Fruit fly (Drosophila melanogaster) whole organism, embryonic: ENCODE data around the gene NPF.

ENCODE experiments used
- Ada2b ChIP-seq: fragments of 200-800 bp; sonication (Bioruptor generic); IDR thresholded peaks from 2 replicates; pipeline ENCODE4 v1.3.6; 2022; ENCODE audit warnings: missing biosample characterization, missing genetic modification characterization
- Atf3 ChIP-seq: fragments of 200-800 bp; sonication (Bioruptor generic); optimal IDR thresholded peaks from 3 replicates; lab custom pipeline; 2016; ENCODE audit warnings: missing biosample characterization, missing genetic modification characterization
- B-H2 ChIP-seq: fragments of 200-800 bp; sonication (Bioruptor generic); optimal IDR thresholded peaks from 2 replicates; lab custom pipeline; 2018; ENCODE audit warnings: missing biosample characterization, mild to moderate bottlenecking, missing genetic modification characterization
- BtbVII ChIP-seq: fragments of 200-800 bp; sonication (Bioruptor generic); optimal IDR thresholded peaks from 3 replicates; lab custom pipeline; 2017; ENCODE audit warnings: missing biosample characterization, mild to moderate bottlenecking, missing genetic modification characterization
- C15 ChIP-seq: fragments of 200-800 bp; sonication (Bioruptor generic); IDR thresholded peaks from 3 replicates; pipeline ENCODE4 v1.3.6; 2022; ENCODE audit warnings: missing biosample characterization, missing genetic modification characterization
- CG10274 ChIP-seq: fragments of 200-800 bp; sonication (Bioruptor generic); optimal IDR thresholded peaks from 3 replicates; lab custom pipeline; 2017; ENCODE audit warnings: missing biosample characterization, mild to moderate bottlenecking, missing genetic modification characterization
- CG10321 ChIP-seq: fragments of 200-800 bp; sonication (Bioruptor generic); IDR thresholded peaks from 2 replicates; pipeline ENCODE4 v1.3.6; 2022; ENCODE audit warnings: missing biosample characterization, missing genetic modification characterization
- CG10543 ChIP-seq: fragments of 200-800 bp; sonication (Bioruptor generic); optimal IDR thresholded peaks from 3 replicates; lab custom pipeline; 2017; ENCODE audit warnings: missing biosample characterization, mild to moderate bottlenecking, missing genetic modification characterization, moderate library complexity
- CG12104 ChIP-seq: fragments of 200-800 bp; sonication (Bioruptor generic); optimal IDR thresholded peaks from 3 replicates; lab custom pipeline; 2016; ENCODE audit warnings: missing biosample characterization, missing genetic modification characterization
- CG12299 ChIP-seq: fragments of 200-800 bp; sonication (Bioruptor generic); optimal IDR thresholded peaks from 2 replicates; lab custom pipeline; 2018; ENCODE audit warnings: missing biosample characterization, mild to moderate bottlenecking, missing genetic modification characterization
- CG13624 ChIP-seq: fragments of 200-800 bp; sonication (Bioruptor generic); optimal IDR thresholded peaks from 2 replicates; lab custom pipeline; 2016; ENCODE audit warnings: missing biosample characterization, missing genetic modification characterization
- CG14050 ChIP-seq: fragments of 200-800 bp; sonication (Bioruptor generic); IDR thresholded peaks from 3 replicates; pipeline ENCODE4 v1.3.6; 2022; ENCODE audit warnings: missing biosample characterization, missing genetic modification characterization
- CG15011 ChIP-seq: fragments of 200-800 bp; sonication (Bioruptor generic); optimal IDR thresholded peaks from 3 replicates; lab custom pipeline; 2018; ENCODE audit warnings: missing biosample characterization, mild to moderate bottlenecking, missing genetic modification characterization
- CG17186 ChIP-seq: fragments of 200-800 bp; sonication (Bioruptor generic); optimal IDR thresholded peaks from 3 replicates; lab custom pipeline; 2017; ENCODE audit warnings: missing biosample characterization, missing genetic modification reagents, missing genetic modification characterization
- CG18599 ChIP-seq: fragments of 200-800 bp; sonication (Bioruptor generic); optimal IDR thresholded peaks from 3 replicates; lab custom pipeline; 2017; ENCODE audit warnings: missing biosample characterization, missing genetic modification characterization, mild to moderate bottlenecking, moderate library complexity, missing genetic modification reagents
- CG3407 ChIP-seq: fragments of 200-800 bp; sonication (Bioruptor generic); optimal IDR thresholded peaks from 2 replicates; lab custom pipeline; 2018; ENCODE audit warnings: missing biosample characterization, mild to moderate bottlenecking, missing genetic modification characterization
- CG34224 ChIP-seq: fragments of 200-800 bp; sonication (Bioruptor generic); IDR thresholded peaks from 3 replicates; pipeline ENCODE4 v1.3.6; 2022; ENCODE audit warnings: missing biosample characterization, missing genetic modification characterization; ENCODE audit not compliant: partially characterized antibody
- CG3847 ChIP-seq: fragments of 200-800 bp; sonication (Bioruptor generic); IDR thresholded peaks from 2 replicates; pipeline ENCODE4 v1.3.6; 2022; ENCODE audit warnings: missing biosample characterization, missing genetic modification characterization
- CG4282 ChIP-seq: fragments of 200-800 bp; sonication (Bioruptor generic); optimal IDR thresholded peaks from 2 replicates; lab custom pipeline; 2016; ENCODE audit warnings: missing biosample characterization, missing genetic modification characterization
- CG4617 ChIP-seq: fragments of 200-800 bp; sonication (Bioruptor generic); optimal IDR thresholded peaks from 3 replicates; lab custom pipeline; 2016; ENCODE audit warnings: missing biosample characterization, missing genetic modification characterization, borderline replicate concordance
- CG4730 ChIP-seq: fragments of 200-800 bp; sonication (Bioruptor generic); IDR thresholded peaks from 2 replicates; pipeline ENCODE4 v1.3.6; 2022; ENCODE audit warnings: missing biosample characterization, missing genetic modification characterization
- CG9437 ChIP-seq: fragments of 200-800 bp; sonication (Bioruptor generic); optimal IDR thresholded peaks from 2 replicates; lab custom pipeline; 2018; ENCODE audit warnings: missing biosample characterization, mild to moderate bottlenecking, missing genetic modification characterization
- CHES-1-like ChIP-seq: fragments of 200-800 bp; sonication (Bioruptor generic); optimal IDR thresholded peaks from 2 replicates; lab custom pipeline; 2016; ENCODE audit warnings: missing biosample characterization, missing genetic modification characterization
- Deaf1 ChIP-seq: fragments of 200-800 bp; optimal IDR thresholded peaks from 3 replicates; lab custom pipeline; 2019; ENCODE audit warnings: missing biosample characterization, mild to moderate bottlenecking, missing genetic modification characterization, moderate library complexity
- GATAe ChIP-seq: fragments of 200-800 bp; sonication (Bioruptor generic); conservative IDR thresholded peaks from 2 replicates; pipeline ENCODE4 v1.3.6; 2022; ENCODE audit warnings: missing biosample characterization, missing genetic modification characterization
- Hey ChIP-seq: fragments of 200-800 bp; sonication (Bioruptor generic); optimal IDR thresholded peaks from 3 replicates; lab custom pipeline; 2018; ENCODE audit warnings: missing biosample characterization, mild to moderate bottlenecking, missing genetic modification characterization
- Poxn ChIP-seq: fragments of 200-800 bp; sonication (Bioruptor generic); IDR thresholded peaks from 2 replicates; pipeline ENCODE4 v1.3.6; 2022; ENCODE audit warnings: missing biosample characterization, missing genetic modification characterization
- Six4 ChIP-seq: fragments of 200-800 bp; sonication (Bioruptor generic); optimal IDR thresholded peaks from 2 replicates; lab custom pipeline; 2016; ENCODE audit warnings: missing biosample characterization, missing genetic modification characterization
- Spps ChIP-seq: fragments of 200-800 bp; sonication (Bioruptor generic); optimal IDR thresholded peaks from 2 replicates; lab custom pipeline; 2018; ENCODE audit warnings: missing biosample characterization, mild to moderate bottlenecking, missing genetic modification characterization
- Sry-β ChIP-seq: fragments of 200-800 bp; sonication (Bioruptor generic); optimal IDR thresholded peaks from 2 replicates; lab custom pipeline; 2018; ENCODE audit warnings: missing biosample characterization, mild to moderate bottlenecking, missing genetic modification characterization, moderate library complexity
- al ChIP-seq: fragments of 200-800 bp; sonication (Bioruptor generic); IDR thresholded peaks from 2 replicates; pipeline ENCODE4 v1.3.6; 2022; ENCODE audit warnings: missing biosample characterization, missing genetic modification characterization
- ara ChIP-seq: fragments of 200-800 bp; sonication (Bioruptor generic); IDR thresholded peaks from 2 replicates; pipeline ENCODE4 v1.3.6; 2022; ENCODE audit warnings: missing biosample characterization, missing genetic modification characterization
- cas ChIP-seq: fragments of 200-800 bp; sonication (Bioruptor generic); IDR thresholded peaks from 2 replicates; pipeline ENCODE4 v1.3.6; 2022; ENCODE audit warnings: missing biosample characterization, missing genetic modification characterization
- corto ChIP-seq: fragments of 200-800 bp; sonication (Bioruptor generic); optimal IDR thresholded peaks from 2 replicates; lab custom pipeline; 2016; ENCODE audit warnings: missing biosample characterization, mild to moderate bottlenecking, missing genetic modification characterization, moderate library complexity
- crol ChIP-seq: fragments of 200-800 bp; sonication (Bioruptor generic); IDR thresholded peaks from 2 replicates; pipeline ENCODE4 v1.3.6; 2022; ENCODE audit warnings: missing biosample characterization, missing genetic modification characterization
- disco-r ChIP-seq: fragments of 200-800 bp; sonication (Bioruptor generic); optimal IDR thresholded peaks from 2 replicates; lab custom pipeline; 2016; ENCODE audit warnings: missing biosample characterization, missing genetic modification characterization
- fd64A ChIP-seq: fragments of 200-800 bp; sonication (Bioruptor generic); optimal IDR thresholded peaks from 3 replicates; lab custom pipeline; 2018; ENCODE audit warnings: missing biosample characterization, mild to moderate bottlenecking, missing genetic modification characterization
- fu2 ChIP-seq: fragments of 200-800 bp; sonication (Bioruptor generic); optimal IDR thresholded peaks from 2 replicates; lab custom pipeline; 2016; ENCODE audit warnings: missing biosample characterization, missing genetic modification characterization
- hb ChIP-seq: fragments of 200-800 bp; sonication (Bioruptor generic); IDR thresholded peaks from 3 replicates; pipeline ENCODE4 v1.3.6; 2022; ENCODE audit warnings: missing biosample characterization, missing genetic modification characterization; ENCODE audit not compliant: partially characterized antibody
- insv ChIP-seq, 2 experiments: fragments of 200-800 bp; sonication (Bioruptor generic); optimal IDR thresholded peaks; 3 replicates each; lab custom pipeline; 2016 to 2018; ENCODE audit warnings: missing biosample characterization in 2 of 2, missing genetic modification characterization in 2 of 2
- lab ChIP-seq: fragments of 200-800 bp; sonication (Bioruptor generic); optimal IDR thresholded peaks from 3 replicates; lab custom pipeline; 2017; ENCODE audit warnings: missing biosample characterization, missing genetic modification characterization, mild to moderate bottlenecking, moderate library complexity, missing genetic modification reagents
- lbe ChIP-seq: fragments of 200-800 bp; sonication (Bioruptor generic); optimal IDR thresholded peaks from 2 replicates; lab custom pipeline; 2016; ENCODE audit warnings: missing biosample characterization, mild to moderate bottlenecking, missing genetic modification characterization
- lov ChIP-seq, 2 experiments: fragments of 200-800 bp in 1 of 2; fragments of >200 bp in 1 of 2; sonication (Bioruptor generic) in 1 of 2; IDR thresholded peaks in 1 of 2; optimal IDR thresholded peaks in 1 of 2; 2 replicates in 1 of 2; 3 replicates in 1 of 2; pipeline versions ENCODE4 v1.3.6 to Lab custom; 2017 to 2022; ENCODE audit warnings: missing biosample characterization in 1 of 2, missing genetic modification characterization in 1 of 2
- pnt ChIP-seq: fragments of 200-800 bp; sonication (Bioruptor generic); optimal IDR thresholded peaks from 3 replicates; lab custom pipeline; 2016; ENCODE audit warnings: missing biosample characterization, missing genetic modification characterization
- sens ChIP-seq: fragments of 200-800 bp; sonication (Bioruptor generic); peaks from one replicate; lab custom pipeline; 2016; ENCODE audit warnings: missing biosample characterization, missing genetic modification characterization
- sens-2 ChIP-seq: fragments of 200-800 bp; sonication (Bioruptor generic); IDR thresholded peaks from 2 replicates; pipeline ENCODE4 v1.3.6; 2022; ENCODE audit warnings: missing biosample characterization, missing genetic modification characterization
- sna ChIP-seq: fragments of 200-800 bp; sonication (Bioruptor generic); IDR thresholded peaks from 2 replicates; pipeline ENCODE4 v1.3.6; 2022; ENCODE audit warnings: missing biosample characterization, missing genetic modification characterization; ENCODE audit not compliant: partially characterized antibody
- tap ChIP-seq: fragments of 200-800 bp; optimal IDR thresholded peaks from 3 replicates; lab custom pipeline; 2019; ENCODE audit warnings: missing biosample characterization, mild to moderate bottlenecking, missing genetic modification characterization, moderate library complexity
- zen2 ChIP-seq: fragments of 200-800 bp; sonication (Bioruptor generic); IDR thresholded peaks from 3 replicates; pipeline ENCODE4 v1.3.6; 2022; ENCODE audit warnings: missing biosample characterization, missing genetic modification characterization; ENCODE audit not compliant: partially characterized antibody

NPF gene

DNA sequence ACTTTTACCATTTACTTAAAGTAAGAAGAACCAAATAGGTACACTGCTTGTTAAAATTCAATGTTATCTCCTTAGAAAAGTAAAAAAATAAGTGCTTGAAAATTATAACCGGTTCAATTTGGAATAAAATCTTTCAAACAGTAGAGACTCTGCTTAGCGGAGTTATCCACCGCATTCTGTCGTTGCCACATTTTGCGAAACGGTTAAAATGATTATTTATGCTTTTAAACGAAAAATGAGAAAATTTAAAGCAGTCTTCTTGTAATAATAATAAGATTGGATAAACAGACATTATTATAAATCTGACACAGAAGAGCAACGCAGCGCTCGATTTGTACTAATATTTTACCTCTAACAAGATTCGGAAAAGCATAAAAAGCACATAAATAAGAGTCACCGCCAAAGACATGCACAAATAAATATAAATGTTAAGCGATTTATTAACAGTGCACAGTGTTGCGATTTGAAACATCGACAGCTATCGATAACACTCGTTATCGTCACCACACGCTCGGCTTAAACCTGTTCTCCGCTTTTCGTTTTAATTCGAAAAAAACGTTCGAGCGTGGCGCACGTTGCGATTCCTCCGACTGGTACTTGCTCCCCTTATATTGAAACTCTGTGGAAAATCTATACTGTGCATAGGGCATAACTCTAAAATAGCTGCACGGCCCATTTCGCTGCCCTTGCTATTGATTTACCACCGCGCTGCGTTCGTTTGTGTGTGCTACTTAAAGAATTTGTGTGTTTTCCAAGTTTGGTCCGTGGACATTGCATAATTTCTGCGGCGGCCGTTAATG is 15.9 kb downstream of the NPF start, which contains the start of gene Fas1 (continued):
- TF ChIP-seq CHES-1-like (GFP tag; lab: Kevin White, UChicago) (no peak), CG4617 (GFP tag; lab: Kevin White, UChicago) (no peak), CG12299 (tag; lab: Kevin White, UChicago) (peak; percentile 13), Spps (no peak), CG34224 (peak; percentile 60), crol (GFP tag; lab: Robert Waterston, UW) (no peak), C15 (GFP tag; lab: Robert Waterston, UW) (no peak), CG12104 (no peak), tap (tag; lab: Kevin White, UChicago) (no peak), Six4 (GFP tag; lab: Kevin White, UChicago) (no peak), CG10274 (GFP tag; lab: Kevin White, UChicago) (no peak), CG10321 (no peak), fd64A (GFP tag; lab: Kevin White, UChicago) (no peak), GATAe (GFP tag; lab: Robert Waterston, UW) (no peak), sens (GFP tag; lab: Kevin White, UChicago) (peak; percentile 27), disco-r (GFP tag; lab: Kevin White, UChicago) (no peak), CG13624 (GFP tag; lab: Kevin White, UChicago) (no peak), ara (no peak), CG14050 (GFP tag; lab: Robert Waterston, UW) (no peak), CG10543 (GFP tag; lab: Kevin White, UChicago) (peak; percentile 26), CG18599 (peak; percentile 0), CG9437 (GFP tag; lab: Kevin White, UChicago) (no peak), Atf3 (GFP tag; lab: Kevin White, UChicago) (no peak), pnt (GFP tag; lab: Kevin White, UChicago) (no peak), CG17186 (GFP tag; lab: Kevin White, UChicago) (peak; percentile 53), B-H2 (GFP tag; lab: Kevin White, UChicago) (no peak), CG15011 (no peak), CG3847 (GFP tag; lab: Robert Waterston, UW) (no peak), lab (GFP tag; lab: Kevin White, UChicago) (no peak), Sry-β (GFP tag; lab: Kevin White, UChicago) (peak; percentile 69), zen2 (GFP tag; lab: Robert Waterston, UW) (peak; percentile 72), fu2 (GFP tag; lab: Kevin White, UChicago) (no peak), cas (GFP tag; lab: Robert Waterston, UW) (no peak), CG4282 (no peak), CG4730 (GFP tag; lab: Robert Waterston, UW) (no peak), Poxn (GFP tag; lab: Robert Waterston, UW) (no peak), sens-2 (GFP tag; lab: Robert Waterston, UW) (no peak), al (GFP tag; lab: Robert Waterston, UW) (no peak), Ada2b (no peak), lov (optimal IDR thresholded peaks at IDR 0.05; lab: Kevin White, UChicago) (no peak), lov (GFP tag; IDR thresholded peaks at IDR 0.05; lab: Robert Waterston, UW) (no peak), Deaf1 (tag; lab: Kevin White, UChicago) (peak; percentile 70), BtbVII (GFP tag; lab: Kevin White, UChicago) (no peak), CG3407 (GFP tag; lab: Kevin White, UChicago) (no peak), sna (peak; percentile 54; the same call in 1 of the 2 replicates), lbe (no peak), Hey (tag; lab: Kevin White, UChicago) (no peak), hb (GFP tag; lab: Robert Waterston, UW) (peak; percentile 31; the same call in 1 of the 3 replicates), insv (GFP tag; optimal IDR thresholded peaks at IDR 0.05; lab: Kevin White, UChicago) (no peak), corto (GFP tag; lab: Kevin White, UChicago) (no peak)
